Fruit fly (Drosophila melanogaster): ENCODE results near the gene side-VII.

DNA sequence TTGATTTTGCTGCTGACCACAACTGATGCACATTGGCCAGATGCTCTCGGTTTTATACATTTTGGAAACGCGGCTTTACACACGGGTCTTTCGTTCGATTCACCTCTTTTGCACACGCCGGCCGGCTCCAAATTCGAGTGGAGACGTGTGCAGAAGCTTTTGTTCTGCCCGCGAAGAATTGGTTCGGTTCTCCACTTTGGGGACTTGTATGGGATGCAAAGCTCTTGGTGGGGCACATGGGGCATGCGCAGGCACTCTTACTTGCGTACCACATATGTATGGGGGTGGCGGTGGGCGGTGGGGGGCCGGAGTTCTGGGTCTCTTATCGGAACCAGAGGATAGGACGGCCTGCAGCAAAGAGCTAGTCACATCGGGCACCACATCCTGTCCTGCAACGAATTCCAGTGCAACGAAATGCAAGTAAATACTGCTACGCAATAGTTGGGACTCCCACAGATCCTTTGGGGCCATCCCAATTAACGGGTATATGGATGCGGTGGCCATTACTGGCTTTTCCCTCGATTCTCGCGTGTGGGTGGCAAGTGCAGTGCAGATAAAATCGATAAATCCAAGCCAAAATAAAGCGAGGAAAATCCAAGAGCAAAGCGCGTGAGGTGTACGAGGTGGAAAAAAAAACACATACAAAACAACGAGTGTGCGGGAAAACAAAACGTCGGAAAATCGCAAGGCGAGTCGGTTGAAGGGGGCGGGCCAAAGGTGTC, 44.7 kb upstream of the side-VII start, which contains the start of the genes MtnA and CG8500:
- TF ChIP-seq CG12605 (GFP tag; IDR thresholded peaks at IDR 0.05), result no peak
- no peak for TF ChIP-seq Snoo (tag; optimal IDR thresholded peaks at IDR 0.05)
- TF ChIP-seq Pif1A (GFP tag; optimal IDR thresholded peaks at IDR 0.05), result no peak
- no peak for TF ChIP-seq CG9948 (tag; optimal IDR thresholded peaks at IDR 0.05)
- TF ChIP-seq CG8301 (tag; optimal IDR thresholded peaks at IDR 0.05), result no peak
- no peak for TF ChIP-seq rn (GFP tag; IDR thresholded peaks at IDR 0.05)
- no peak for TF ChIP-seq gl (tag; optimal IDR thresholded peaks at IDR 0.05)
- no peak for TF ChIP-seq CG14655 (GFP tag; optimal IDR thresholded peaks at IDR 0.05)
- peak; percentile 64; the same call in 2 of the 3 replicates for TF ChIP-seq CG4496 (GFP tag; IDR thresholded peaks at IDR 0.05)
- TF ChIP-seq CG8159 (tag; optimal IDR thresholded peaks at IDR 0.05), result no peak
- no peak for TF ChIP-seq Pif1B (GFP tag; optimal IDR thresholded peaks at IDR 0.05)
- TF ChIP-seq Ets98B (GFP tag; IDR thresholded peaks at IDR 0.05), result peak; percentile 11; the same call in 1 of the 2 replicates
- no peak for TF ChIP-seq CG10348 (GFP tag; IDR thresholded peaks at IDR 0.05)
- TF ChIP-seq CG34367 (tag; optimal IDR thresholded peaks at IDR 0.05), result no peak

Measured in whole organism, pupa.